Fruit fly (Drosophila melanogaster) whole organism, embryonic: Measurements from ENCODE around the gene CG34310.
A peak's percentile ranks its signal among the peaks of the same experiment; 100 is the strongest.

ENCODE experiments used
- Abd-B ChIP-seq: fragments of 200-800 bp; sonication (Bioruptor generic); optimal IDR thresholded peaks from 2 replicates; lab custom pipeline; 2018; ENCODE audit warnings: missing biosample characterization, mild to moderate bottlenecking, missing genetic modification characterization, moderate library complexity
- BtbVII ChIP-seq: fragments of 200-800 bp; sonication (Bioruptor generic); optimal IDR thresholded peaks from 3 replicates; lab custom pipeline; 2017; ENCODE audit warnings: missing biosample characterization, mild to moderate bottlenecking, missing genetic modification characterization
- CG10209 ChIP-seq: fragments of 200-800 bp; sonication (Bioruptor generic); optimal IDR thresholded peaks from 3 replicates; lab custom pipeline; 2017; ENCODE audit warnings: missing biosample characterization, mild to moderate bottlenecking, missing genetic modification characterization, missing genetic modification reagents
- CG10462 ChIP-seq: fragments of 200-800 bp; sonication (Bioruptor generic); optimal IDR thresholded peaks from 2 replicates; lab custom pipeline; 2016; ENCODE audit warnings: missing biosample characterization, missing genetic modification characterization
- CG10543 ChIP-seq: fragments of 200-800 bp; sonication (Bioruptor generic); optimal IDR thresholded peaks from 3 replicates; lab custom pipeline; 2017; ENCODE audit warnings: missing biosample characterization, mild to moderate bottlenecking, missing genetic modification characterization, moderate library complexity
- CG11247 ChIP-seq: fragments of 200-800 bp; sonication (Bioruptor generic); IDR thresholded peaks from 2 replicates; pipeline ENCODE4 v1.3.6; 2022; ENCODE audit warnings: missing biosample characterization, missing genetic modification characterization
- CG11560 ChIP-seq: fragments of 200-800 bp; sonication (Bioruptor generic); IDR thresholded peaks from 3 replicates; pipeline ENCODE4 v1.3.6; 2022; ENCODE audit warnings: missing biosample characterization, missing genetic modification characterization
- CG11695 ChIP-seq: fragments of 200-800 bp; sonication (Bioruptor generic); IDR thresholded peaks from 3 replicates; pipeline ENCODE4 v1.3.6; 2022; ENCODE audit warnings: missing biosample characterization, missing genetic modification characterization
- CG12071 ChIP-seq: fragments of 200-800 bp; sonication (Bioruptor generic); optimal IDR thresholded peaks from 3 replicates; lab custom pipeline; 2018; ENCODE audit warnings: missing biosample characterization, mild to moderate bottlenecking, missing genetic modification characterization
- CG12769 ChIP-seq: fragments of 200-800 bp; sonication (Bioruptor generic); optimal IDR thresholded peaks from 2 replicates; lab custom pipeline; 2019; ENCODE audit warnings: missing biosample characterization, mild to moderate bottlenecking, missing genetic modification characterization, moderate library complexity
- CG14860 ChIP-seq: fragments of 200-800 bp; sonication (Bioruptor generic); IDR thresholded peaks from 3 replicates; pipeline ENCODE4 v1.3.6; 2022; ENCODE audit warnings: missing biosample characterization, missing genetic modification characterization; ENCODE audit not compliant: partially characterized antibody
- CG14965 ChIP-seq: fragments of 200-800 bp; sonication (Bioruptor generic); optimal IDR thresholded peaks from 2 replicates; lab custom pipeline; 2016; ENCODE audit warnings: missing biosample characterization, missing genetic modification characterization, borderline replicate concordance
- CG15479 ChIP-seq: fragments of 200-800 bp; sonication (Bioruptor generic); optimal IDR thresholded peaks from 3 replicates; lab custom pipeline; 2019; ENCODE audit warnings: missing biosample characterization, mild to moderate bottlenecking, missing genetic modification characterization, moderate library complexity
- CG17186 ChIP-seq: fragments of 200-800 bp; sonication (Bioruptor generic); optimal IDR thresholded peaks from 3 replicates; lab custom pipeline; 2017; ENCODE audit warnings: missing biosample characterization, missing genetic modification reagents, missing genetic modification characterization
- CG17612 ChIP-seq: fragments of 200-800 bp; sonication (Bioruptor generic); IDR thresholded peaks from 2 replicates; pipeline ENCODE4 v1.3.6; 2022; ENCODE audit warnings: missing biosample characterization, missing genetic modification characterization
- CG3163 ChIP-seq: fragments of 200-800 bp; sonication (Bioruptor generic); optimal IDR thresholded peaks from 3 replicates; lab custom pipeline; 2016; ENCODE audit warnings: missing biosample characterization, missing genetic modification characterization
- CG32532 ChIP-seq: fragments of 200-800 bp; sonication (Bioruptor generic); IDR thresholded peaks from 2 replicates; pipeline ENCODE4 v1.3.6; 2022; ENCODE audit warnings: missing biosample characterization, missing genetic modification characterization
- CG42726 ChIP-seq: fragments of 200-800 bp; sonication (Bioruptor generic); IDR thresholded peaks from 2 replicates; pipeline ENCODE4 v1.3.6; 2022; ENCODE audit warnings: missing biosample characterization, missing genetic modification characterization; ENCODE audit not compliant: partially characterized antibody
- CG4854 ChIP-seq: fragments of 200-800 bp; sonication (Bioruptor generic); optimal IDR thresholded peaks from 2 replicates; lab custom pipeline; 2016; ENCODE audit warnings: missing biosample characterization, missing genetic modification characterization, inconsistent platforms
- CG6854 ChIP-seq: fragments of 200-800 bp; sonication (Bioruptor generic); optimal IDR thresholded peaks from 3 replicates; lab custom pipeline; 2017; ENCODE audit warnings: missing biosample characterization, mild to moderate bottlenecking, missing genetic modification characterization
- CG7357 ChIP-seq: fragments of 200-800 bp; sonication (Bioruptor generic); IDR thresholded peaks from 3 replicates; pipeline ENCODE4 v1.3.6; 2022; ENCODE audit warnings: missing biosample characterization, missing genetic modification characterization
- CG9932 ChIP-seq: fragments of 200-800 bp; sonication (Bioruptor generic); IDR thresholded peaks from 2 replicates; pipeline ENCODE4 v1.3.6; 2022; ENCODE audit warnings: missing biosample characterization, missing genetic modification characterization
- Doc3 ChIP-seq: fragments of 200-800 bp; sonication (Bioruptor generic); IDR thresholded peaks from 3 replicates; pipeline ENCODE4 v1.3.6; 2022; ENCODE audit warnings: missing biosample characterization, missing genetic modification characterization; ENCODE audit not compliant: partially characterized antibody
- Elba2 ChIP-seq: fragments of 200-800 bp; sonication (Bioruptor generic); optimal IDR thresholded peaks from 3 replicates; lab custom pipeline; 2016; ENCODE audit warnings: missing biosample characterization, missing genetic modification characterization
- Hr78 ChIP-seq, 2 experiments: fragments of 200-800 bp in 1 of 2; fragments of >200 bp in 1 of 2; sonication (Bioruptor generic) in 1 of 2; optimal IDR thresholded peaks; 2 replicates each; lab custom pipeline; 2017 to 2019; ENCODE audit warnings: missing biosample characterization in 2 of 2, missing genetic modification characterization in 2 of 2, mild to moderate bottlenecking in 1 of 2, moderate library complexity in 1 of 2
- Mad ChIP-seq: fragments of 200-800 bp; sonication (Bioruptor generic); optimal IDR thresholded peaks from 2 replicates; lab custom pipeline; 2016; ENCODE audit warnings: missing biosample characterization, missing genetic modification characterization
- Max ChIP-seq: fragments of 200-800 bp; sonication (Bioruptor generic); optimal IDR thresholded peaks from 2 replicates; lab custom pipeline; 2016; ENCODE audit warnings: missing biosample characterization, mild to moderate bottlenecking, missing genetic modification characterization
- Med ChIP-seq: fragments of 200-800 bp; sonication (Bioruptor generic); peaks from one replicate; lab custom pipeline; 2016; ENCODE audit warnings: missing biosample characterization, missing genetic modification characterization, mild to moderate bottlenecking, inconsistent platforms, moderate library complexity
- NC2α ChIP-seq: fragments of 200-800 bp; sonication (Bioruptor generic); optimal IDR thresholded peaks from 2 replicates; lab custom pipeline; 2016; ENCODE audit warnings: missing biosample characterization, missing genetic modification characterization
- Nf-YA ChIP-seq: fragments of 200-800 bp; sonication (Bioruptor generic); IDR thresholded peaks from 2 replicates; pipeline ENCODE4 v1.3.6; 2022; ENCODE audit warnings: missing biosample characterization, missing genetic modification characterization
- Sry-δ ChIP-seq: fragments of 200-800 bp; sonication (Bioruptor generic); optimal IDR thresholded peaks from 2 replicates; lab custom pipeline; 2016; ENCODE audit warnings: missing biosample characterization, missing genetic modification characterization
- ab ChIP-seq: fragments of 200-800 bp; sonication (Bioruptor generic); optimal IDR thresholded peaks from 2 replicates; lab custom pipeline; 2016; ENCODE audit warnings: missing biosample characterization, missing genetic modification characterization
- abd-A ChIP-seq: fragments of 200-800 bp; sonication (Bioruptor generic); optimal IDR thresholded peaks from 3 replicates; lab custom pipeline; 2019; ENCODE audit warnings: missing biosample characterization, mild to moderate bottlenecking, missing genetic modification characterization, moderate library complexity
- ara ChIP-seq: fragments of 200-800 bp; sonication (Bioruptor generic); IDR thresholded peaks from 2 replicates; pipeline ENCODE4 v1.3.6; 2022; ENCODE audit warnings: missing biosample characterization, missing genetic modification characterization
- cg ChIP-seq: fragments of 200-800 bp; sonication (Bioruptor generic); optimal IDR thresholded peaks from 3 replicates; lab custom pipeline; 2019; ENCODE audit warnings: missing biosample characterization, mild to moderate bottlenecking, missing genetic modification characterization, moderate library complexity
- chif ChIP-seq, 2 experiments: fragments of 200-800 bp; sonication (Bioruptor generic); optimal IDR thresholded peaks; 3 replicates each; lab custom pipeline; 2016; ENCODE audit warnings: missing biosample characterization in 2 of 2, missing genetic modification characterization in 2 of 2
- dati ChIP-seq: fragments of 200-800 bp; sonication (Bioruptor generic); IDR thresholded peaks from 2 replicates; pipeline ENCODE4 v1.3.6; 2022; ENCODE audit warnings: missing biosample characterization, missing genetic modification characterization
- gcm ChIP-seq: fragments of 200-800 bp; sonication (Bioruptor generic); optimal IDR thresholded peaks from 2 replicates; lab custom pipeline; 2019; ENCODE audit warnings: missing biosample characterization, mild to moderate bottlenecking, missing genetic modification characterization, moderate library complexity
- hbn ChIP-seq: fragments of 200-800 bp; sonication (Bioruptor generic); IDR thresholded peaks from 2 replicates; pipeline ENCODE4 v1.3.6; 2022; ENCODE audit warnings: missing biosample characterization, missing genetic modification characterization; ENCODE audit not compliant: partially characterized antibody
- kay ChIP-seq: fragments of 200-800 bp; sonication (Bioruptor generic); optimal IDR thresholded peaks from 2 replicates; lab custom pipeline; 2016; ENCODE audit warnings: missing biosample characterization, missing genetic modification characterization
- lola ChIP-seq, 3 experiments: fragments of >200 bp in 2 of 3; fragments of 200-800 bp in 1 of 3; sonication (Bioruptor generic) in 1 of 3; optimal IDR thresholded peaks; 2 replicates each; lab custom pipeline; 2017 to 2019; ENCODE audit warnings: missing biosample characterization in 3 of 3, missing genetic modification characterization in 3 of 3, mild to moderate bottlenecking in 1 of 3, moderate library complexity in 1 of 3
- mam ChIP-seq: fragments of 200-800 bp; sonication (Bioruptor generic); optimal IDR thresholded peaks from 3 replicates; lab custom pipeline; 2016; ENCODE audit warnings: missing biosample characterization, missing genetic modification characterization
- ranshi ChIP-seq: fragments of 200-800 bp; sonication (Bioruptor generic); IDR thresholded peaks from 2 replicates; pipeline ENCODE4 v1.3.6; 2022; ENCODE audit warnings: missing biosample characterization, missing genetic modification characterization
- scrt ChIP-seq: fragments of 200-800 bp; sonication (Bioruptor generic); optimal IDR thresholded peaks from 2 replicates; lab custom pipeline; 2018; ENCODE audit warnings: missing biosample characterization, mild to moderate bottlenecking, missing genetic modification characterization, moderate library complexity
- seq ChIP-seq: fragments of 200-800 bp; sonication (Bioruptor generic); IDR thresholded peaks from 2 replicates; pipeline ENCODE4 v1.3.6; 2022; ENCODE audit warnings: missing biosample characterization, missing genetic modification characterization
- shn ChIP-seq: fragments of 200-800 bp; sonication (Bioruptor generic); optimal IDR thresholded peaks from 3 replicates; lab custom pipeline; 2016; ENCODE audit warnings: missing biosample characterization, missing genetic modification characterization
- slbo ChIP-seq: fragments of 200-800 bp; sonication (Bioruptor generic); IDR thresholded peaks from 2 replicates; pipeline ENCODE4 v1.3.6; 2022; ENCODE audit warnings: missing biosample characterization, missing genetic modification characterization
- tap ChIP-seq: fragments of 200-800 bp; optimal IDR thresholded peaks from 3 replicates; lab custom pipeline; 2019; ENCODE audit warnings: missing biosample characterization, mild to moderate bottlenecking, missing genetic modification characterization, moderate library complexity
- trh ChIP-seq: fragments of 200-800 bp; sonication (Bioruptor generic); optimal IDR thresholded peaks from 2 replicates; lab custom pipeline; 2016; ENCODE audit warnings: missing biosample characterization, missing genetic modification characterization

Gene CG34310

DNA sequence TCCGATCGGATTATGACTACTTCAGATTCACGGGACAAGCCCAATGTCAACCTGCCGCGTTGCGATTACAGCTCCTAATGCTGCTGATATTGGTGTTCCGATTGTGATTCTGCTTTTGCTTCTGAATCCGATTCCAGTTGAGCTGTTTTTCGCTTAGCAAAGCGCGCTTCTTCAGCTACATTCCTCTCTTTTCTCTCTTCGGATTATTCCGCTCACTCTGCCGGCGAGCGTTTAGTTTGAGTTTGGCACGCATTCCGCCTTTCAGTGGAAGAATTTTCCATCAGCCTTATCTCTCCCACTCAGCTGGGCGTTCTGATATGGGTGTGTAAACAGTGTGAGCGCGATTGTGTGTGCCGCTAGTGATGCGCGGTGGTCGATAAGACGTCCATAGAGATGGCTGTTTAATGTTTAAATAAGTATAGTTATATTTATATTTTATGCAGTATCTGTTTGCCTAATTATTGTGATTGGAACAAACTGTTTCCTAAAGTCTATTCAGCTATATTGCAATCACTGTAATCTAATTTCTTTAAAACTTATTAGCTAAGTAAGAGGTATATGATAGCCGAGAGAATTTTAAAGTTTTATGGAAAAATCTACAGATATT, 4.4 kb downstream of the CG34310 start, which contains the start of gene Galt (continued):
- TF ChIP-seq CG3163 (GFP tag; lab: Kevin White, UChicago) (peak; percentile 61), CG10543 (peak; percentile 78), Doc3 (GFP tag; lab: Robert Waterston, UW) (no peak; the same call in 1 of the 3 replicates), CG14860 (peak; percentile 90), cg (peak; percentile 65), gcm (GFP tag; lab: Kevin White, UChicago) (peak; percentile 54), Med (GFP tag; lab: Kevin White, UChicago) (peak; percentile 78), CG10209 (GFP tag; lab: Kevin White, UChicago) (peak; percentile 20), slbo (GFP tag; lab: Robert Waterston, UW) (peak; percentile 52; the same call in 1 of the 2 replicates), tap (peak; percentile 26), Max (GFP tag; lab: Kevin White, UChicago) (peak; percentile 30), CG4854 (GFP tag; lab: Kevin White, UChicago) (no peak), CG15479 (GFP tag; lab: Kevin White, UChicago) (peak; percentile 59), CG17186 (GFP tag; lab: Kevin White, UChicago) (peak; percentile 16), dati (no peak), scrt (GFP tag; lab: Kevin White, UChicago) (no peak), CG12071 (GFP tag; lab: Kevin White, UChicago) (no peak), CG11695 (GFP tag; lab: Robert Waterston, UW) (0 out of 3 replicates have a peak, but pooled peaks have one; percentile 31), CG9932 (GFP tag; lab: Robert Waterston, UW) (peak; percentile 47), trh (GFP tag; lab: Kevin White, UChicago) (no peak), NC2α (GFP tag; lab: Kevin White, UChicago) (no peak), Mad (GFP tag; lab: Kevin White, UChicago) (no peak), CG7357 (GFP tag; lab: Robert Waterston, UW) (no peak), mam (GFP tag; lab: Kevin White, UChicago) (no peak), CG10462 (GFP tag; lab: Kevin White, UChicago) (no peak), CG11247 (GFP tag; lab: Robert Waterston, UW) (no peak), CG11560 (tag; lab: Robert Waterston, UW) (no peak), seq (GFP tag; lab: Robert Waterston, UW) (no peak), CG42726 (GFP tag; lab: Robert Waterston, UW) (no peak), kay (GFP tag; lab: Kevin White, UChicago) (no peak), shn (no peak), CG17612 (GFP tag; lab: Robert Waterston, UW) (no peak), CG12769 (no peak), Hr78 (GFP tag; optimal IDR thresholded peaks at IDR 0.05; lab: Kevin White, UChicago) (peak in 1 of 2 experiments; percentile 18), ara (GFP tag; lab: Robert Waterston, UW) (no peak), Sry-δ (GFP tag; lab: Kevin White, UChicago) (peak; percentile 68), abd-A (no peak), Nf-YA (GFP tag; lab: Robert Waterston, UW) (no peak), hbn (peak; percentile 37; the same call in 1 of the 2 replicates), CG6854 (GFP tag; lab: Kevin White, UChicago) (peak; percentile 50), CG14965 (GFP tag; lab: Kevin White, UChicago) (no peak), Elba2 (GFP tag; lab: Kevin White, UChicago) (no peak), chif (GFP tag; optimal IDR thresholded peaks at IDR 0.05; lab: Kevin White, UChicago) (no peak), ab (GFP tag; lab: Kevin White, UChicago) (no peak), BtbVII (GFP tag; lab: Kevin White, UChicago) (peak; percentile 69), lola (GFP tag; optimal IDR thresholded peaks at IDR 0.05; lab: Kevin White, UChicago) (peak in 1 of 3 experiments; percentile 31), CG32532 (GFP tag; lab: Robert Waterston, UW) (peak; percentile 12; the same call in 1 of the 2 replicates), Abd-B (no peak), ranshi (GFP tag; lab: Robert Waterston, UW) (peak; percentile 35; the same call in 1 of the 2 replicates)
